Worm (Caenorhabditis elegans): ENCODE measurements around the gene C49F8.3.
A peak's percentile ranks its signal among the peaks of the same experiment; 100 is the strongest.

Gene C49F8.3

ce11 chrX:13414974-13415373 lies 27.6 kb upstream of the C49F8.3 start (continued):
- TF ChIP-seq unc-3 (GFP tag; conservative IDR thresholded peaks at IDR 0.05) (no peak), unc-3 (tag; optimal IDR thresholded peaks at IDR 0.05) (no peak), fkh-10 (GFP tag; optimal IDR thresholded peaks at IDR 0.05) (no peak), pag-3 (tag; optimal IDR thresholded peaks at IDR 0.05; ENCODE audit: borderline replicate concordance) (no peak), dve-1 (tag; optimal IDR thresholded peaks at IDR 0.05) (peak; percentile 65), pqm-1 (tag; optimal IDR thresholded peaks at IDR 0.05) (no peak), sdc-2 (tag; optimal IDR thresholded peaks at IDR 0.05) (peak; percentile 50), dmd-4 (tag; optimal IDR thresholded peaks at IDR 0.05; ENCODE audit: borderline replicate concordance) (no peak), nhr-11 (tag; optimal IDR thresholded peaks at IDR 0.05) (no peak), che-1 (tag; optimal IDR thresholded peaks at IDR 0.05) (peak; percentile 61), pax-1 (tag; optimal IDR thresholded peaks at IDR 0.05) (no peak), ceh-9 (tag; optimal IDR thresholded peaks at IDR 0.05) (no peak), rnt-1 (tag; optimal IDR thresholded peaks at IDR 0.05) (no peak), elt-2 (tag; optimal IDR thresholded peaks at IDR 0.05) (peak; percentile 43), ceh-24 (tag; optimal IDR thresholded peaks at IDR 0.05) (no peak), elt-4 (tag; optimal IDR thresholded peaks at IDR 0.05) (no peak), ref-2 (tag; optimal IDR thresholded peaks at IDR 0.05) (no peak), zip-5 (tag; optimal IDR thresholded peaks at IDR 0.05) (no peak), Y22D7AL.16 (tag; optimal IDR thresholded peaks at IDR 0.05) (peak; percentile 21), hlh-30 (tag; optimal IDR thresholded peaks at IDR 0.05; ENCODE audit: insufficient read depth) (no peak), sox-4 (tag; optimal IDR thresholded peaks at IDR 0.05) (peak; percentile 59), ztf-16 (tag; optimal IDR thresholded peaks at IDR 0.05) (no peak), T23F11.4 (GFP tag; optimal IDR thresholded peaks at IDR 0.05) (no peak), nhr-232 (tag; optimal IDR thresholded peaks at IDR 0.05) (no peak), pha-4 (tag; optimal IDR thresholded peaks at IDR 0.05) (no peak), ceh-14 (tag; optimal IDR thresholded peaks at IDR 0.05) (peak; percentile 20), ceh-6 (GFP tag; optimal IDR thresholded peaks at IDR 0.05) (peak; percentile 46), hlh-8 (tag; optimal IDR thresholded peaks at IDR 0.05) (no peak), eyg-1 (tag; optimal IDR thresholded peaks at IDR 0.05) (no peak), hlh-13 (GFP tag; optimal IDR thresholded peaks at IDR 0.05) (peak; percentile 37), sox-2 (GFP tag; IDR thresholded peaks at IDR 0.05) (no peak), ceh-48 (tag; optimal IDR thresholded peaks at IDR 0.05) (peak; percentile 4), lim-6 (tag; optimal IDR thresholded peaks at IDR 0.05) (no peak), hlh-15 (tag; optimal IDR thresholded peaks at IDR 0.05) (no peak), ceh-30 (tag; optimal IDR thresholded peaks at IDR 0.05) (no peak), ceh-19 (GFP tag; optimal IDR thresholded peaks at IDR 0.05) (peak; percentile 30), ets-4 (tag; optimal IDR thresholded peaks at IDR 0.05) (no peak), tbx-7 (tag; optimal IDR thresholded peaks at IDR 0.05) (no peak), ceh-18 (tag; optimal IDR thresholded peaks at IDR 0.05) (peak; percentile 11), unc-55 (GFP tag; optimal IDR thresholded peaks at IDR 0.05) (no peak), npax-4 (tag; optimal IDR thresholded peaks at IDR 0.05) (no peak), F13H6.1 (tag; optimal IDR thresholded peaks at IDR 0.05) (no peak), hlh-6 (tag; optimal IDR thresholded peaks at IDR 0.05) (no peak), K02D7.2 (tag; optimal IDR thresholded peaks at IDR 0.05) (peak; percentile 53), ceh-31 (tag; optimal IDR thresholded peaks at IDR 0.05) (no peak), ttx-3 (tag; optimal IDR thresholded peaks at IDR 0.05) (peak; percentile 52), ama-1 (optimal IDR thresholded peaks at IDR 0.05) (no peak), madf-2 (tag; optimal IDR thresholded peaks at IDR 0.05) (no peak), mec-3 (tag; optimal IDR thresholded peaks at IDR 0.05; ENCODE audit: borderline replicate concordance) (no peak), lin-11 (tag; optimal IDR thresholded peaks at IDR 0.05) (peak; percentile 32)
